Worm (Caenorhabditis elegans) whole organism, early embryonic: ENCODE measurements around the gene F31F6.2.

Experiments used
- aly-1 ChIP-seq: sonication (generic microtip); optimal IDR thresholded peaks from 2 replicates; lab custom pipeline; 2016; ENCODE audit warnings: missing genetic modification characterization, missing compliant biosample characterization
- ama-1 ChIP-seq: fragments of 150-350 bp; optimal IDR thresholded peaks from 2 replicates; lab custom pipeline; 2014
- ceh-36 ChIP-seq: sonication (generic microtip); optimal IDR thresholded peaks from 2 replicates; lab custom pipeline; 2016; ENCODE audit warnings: missing genetic modification characterization, inconsistent platforms, missing compliant biosample characterization
- ets-7 ChIP-seq: sonication (generic microtip); optimal IDR thresholded peaks from 2 replicates; lab custom pipeline; 2016; ENCODE audit warnings: missing genotype, missing genetic modification characterization, missing compliant biosample characterization
- flt-1 ChIP-seq: fragments of 200-800 bp; sonication (Bioruptor generic); IDR thresholded peaks from 2 replicates; pipeline ENCODE4 v1.3.6; 2022; ENCODE audit warnings: missing genetic modification characterization, missing compliant biosample characterization
- hmg-4 ChIP-seq: fragments of 200-800 bp; sonication (Bioruptor generic); optimal IDR thresholded peaks from 2 replicates; lab custom pipeline; 2018; ENCODE audit warnings: mild to moderate bottlenecking, missing genetic modification characterization, missing compliant biosample characterization
- scrt-1 ChIP-seq: fragments of 200-800 bp; sonication (Bioruptor generic); IDR thresholded peaks from 2 replicates; pipeline ENCODE4 v1.3.6; 2022; ENCODE audit warnings: missing genetic modification characterization, missing compliant biosample characterization
- sea-1 ChIP-seq: fragments of 200-800 bp; sonication (Bioruptor generic); conservative IDR thresholded peaks from 2 replicates; pipeline ENCODE4 v1.3.6; 2022; ENCODE audit warnings: missing genetic modification characterization, missing compliant biosample characterization
- tbx-37 ChIP-seq: fragments of 200-800 bp; sonication (Bioruptor generic); conservative IDR thresholded peaks from 2 replicates; pipeline ENCODE4 v1.3.6; 2022; ENCODE audit warnings: missing genetic modification reagents, missing genetic modification characterization, missing compliant biosample characterization
- tra-4 ChIP-seq: sonication (generic microtip); optimal IDR thresholded peaks from 2 replicates; lab custom pipeline; 2017; ENCODE audit warnings: missing genetic modification characterization, missing compliant biosample characterization

DNA sequence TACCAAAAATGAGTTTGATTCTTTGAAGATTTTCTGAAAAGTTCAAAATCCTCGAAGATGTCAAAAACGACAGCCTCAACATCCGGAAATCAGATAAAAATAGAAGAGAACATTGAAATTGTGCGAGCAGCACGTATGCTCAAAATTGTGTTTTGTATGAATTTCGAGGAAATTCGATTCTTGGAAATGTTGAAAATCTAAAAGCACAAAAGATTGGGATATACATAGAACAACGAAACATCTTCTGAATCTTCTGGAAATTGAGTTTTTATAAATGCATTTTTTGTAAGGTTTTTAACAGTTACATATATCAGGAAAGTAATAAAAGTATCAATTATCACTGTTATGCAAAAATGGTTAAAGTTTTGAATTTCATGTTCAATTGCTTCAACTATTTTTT is 39.0 kb upstream of the F31F6.2 start:
- TF ChIP-seq ama-1 (lab: Kevin White, UChicago) = no peak
- TF ChIP-seq tra-4 (tag; lab: Kevin White, UChicago) = no peak
- no peak for TF ChIP-seq flt-1 (GFP tag; lab: Robert Waterston, UW)
- TF ChIP-seq sea-1 = no peak
- TF ChIP-seq tbx-37 (GFP tag; lab: Robert Waterston, UW) = no peak
- TF ChIP-seq ets-7 (tag; lab: Kevin White, UChicago) = no peak
- no peak for TF ChIP-seq hmg-4 (GFP tag; lab: Kevin White, UChicago)
- TF ChIP-seq ceh-36 (tag; lab: Kevin White, UChicago) = no peak
- TF ChIP-seq scrt-1 = no peak
- TF ChIP-seq aly-1 (tag; lab: Kevin White, UChicago) = no peak
